Worm (Caenorhabditis elegans): ENCODE data around the gene ugt-19.
A peak's percentile ranks its signal among the peaks of the same experiment; 100 is the strongest.

The ugt-19 gene

ce11 chrIV:6051884-6052283 lies 27.9 kb downstream of the ugt-19 start:
- TF ChIP-seq rnt-1 (tag; optimal IDR thresholded peaks at IDR 0.05): no peak
- no peak for TF ChIP-seq zag-1 (tag; optimal IDR thresholded peaks at IDR 0.05)
- no peak for TF ChIP-seq ces-1 (GFP tag; optimal IDR thresholded peaks at IDR 0.05)
- TF ChIP-seq mdl-1 (tag; optimal IDR thresholded peaks at IDR 0.05): no peak
- TF ChIP-seq elt-2 (tag; optimal IDR thresholded peaks at IDR 0.05): peak; percentile 36
- no peak for TF ChIP-seq nhr-76 (tag; optimal IDR thresholded peaks at IDR 0.05)
- no peak for TF ChIP-seq ztf-11 (tag; optimal IDR thresholded peaks at IDR 0.05)
- no peak for TF ChIP-seq lin-39 (tag; optimal IDR thresholded peaks at IDR 0.05)
- peak in 1 of 2 experiments; percentile 11 for TF ChIP-seq lin-35 (GFP tag; optimal IDR thresholded peaks at IDR 0.05)
- TF ChIP-seq tlp-1 (tag; optimal IDR thresholded peaks at IDR 0.05): no peak
- TF ChIP-seq egl-27 (tag; optimal IDR thresholded peaks at IDR 0.05): no peak
- no peak for TF ChIP-seq efl-1 (optimal IDR thresholded peaks at IDR 0.05)
- no peak for TF ChIP-seq efl-1 (GFP tag; optimal IDR thresholded peaks at IDR 0.05 in 1 of 2)
- TF ChIP-seq lin-13 (GFP tag; optimal IDR thresholded peaks at IDR 0.05): no peak
- TF ChIP-seq fkh-8 (tag; optimal IDR thresholded peaks at IDR 0.05): no peak
- TF ChIP-seq pax-3 (tag; optimal IDR thresholded peaks at IDR 0.05): no peak
- no peak for TF ChIP-seq efl-3 (GFP tag; optimal IDR thresholded peaks at IDR 0.05)

- TF ChIP-seq nhr-28 (tag; optimal IDR thresholded peaks at IDR 0.05) (no peak), mef-2 (tag; optimal IDR thresholded peaks at IDR 0.05) (no peak), lin-15B (tag; optimal IDR thresholded peaks at IDR 0.05) (no peak), C16A3.4 (tag; optimal IDR thresholded peaks at IDR 0.05) (no peak), ceh-8 (GFP tag; optimal IDR thresholded peaks at IDR 0.05) (no peak), nhr-19 (GFP tag; conservative IDR thresholded peaks at IDR 0.05) (no peak), ceh-82 (tag; optimal IDR thresholded peaks at IDR 0.05) (no peak), rnt-1 (tag; optimal IDR thresholded peaks at IDR 0.05) (no peak), irx-1 (tag; optimal IDR thresholded peaks at IDR 0.05) (no peak), swsn-7 (tag; optimal IDR thresholded peaks at IDR 0.05) (no peak), ama-1 (optimal IDR thresholded peaks at IDR 0.05) (no peak), efl-1 (optimal IDR thresholded peaks at IDR 0.05) (no peak), efl-1 (GFP tag; optimal IDR thresholded peaks at IDR 0.05 in 1 of 2) (no peak), pax-3 (tag; optimal IDR thresholded peaks at IDR 0.05) (no peak), egl-13 (tag; optimal IDR thresholded peaks at IDR 0.05) (no peak), mdl-1 (tag; optimal IDR thresholded peaks at IDR 0.05) (no peak), fos-1 (tag; optimal IDR thresholded peaks at IDR 0.05) (no peak)
Measured at ce11 chrIV:6049062-6049461, 30.7 kb downstream of the ugt-19 start.

- no peak for TF ChIP-seq tbx-2 (tag; optimal IDR thresholded peaks at IDR 0.05)
- TF ChIP-seq aly-2 (tag; optimal IDR thresholded peaks at IDR 0.05): no peak
- TF ChIP-seq nhr-19 (GFP tag; conservative IDR thresholded peaks at IDR 0.05): no peak
- peak; percentile 89 for TF ChIP-seq elt-2 (tag; optimal IDR thresholded peaks at IDR 0.05)
- TF ChIP-seq nhr-237 (tag; optimal IDR thresholded peaks at IDR 0.05): no peak
- peak; percentile 1 for TF ChIP-seq jun-1 (tag; optimal IDR thresholded peaks at IDR 0.05)
- TF ChIP-seq lin-14 (GFP tag; optimal IDR thresholded peaks at IDR 0.05): peak; percentile 41
- TF ChIP-seq nhr-90 (tag; optimal IDR thresholded peaks at IDR 0.05; ENCODE audit: poor library complexity): peak; percentile 8
- peak; percentile 45 for TF ChIP-seq pqm-1 (tag; optimal IDR thresholded peaks at IDR 0.05)
- TF ChIP-seq xbp-1 (tag; optimal IDR thresholded peaks at IDR 0.05): no peak
- TF ChIP-seq C04F5.9 (tag; optimal IDR thresholded peaks at IDR 0.05): no peak
- TF ChIP-seq lin-35 (GFP tag; optimal IDR thresholded peaks at IDR 0.05): peak in 1 of 2 experiments; percentile 24
- TF ChIP-seq Y116A8C.19 (tag; optimal IDR thresholded peaks at IDR 0.05; ENCODE audit: borderline replicate concordance): no peak
- TF ChIP-seq fkh-8 (tag; optimal IDR thresholded peaks at IDR 0.05): no peak
Measured at ce11 chrIV:6048462-6048861, 31.3 kb downstream of the ugt-19 start.
